Fruit fly (Drosophila melanogaster): Measurements from ENCODE around the gene fd3F.

fd3F gene

DNA sequence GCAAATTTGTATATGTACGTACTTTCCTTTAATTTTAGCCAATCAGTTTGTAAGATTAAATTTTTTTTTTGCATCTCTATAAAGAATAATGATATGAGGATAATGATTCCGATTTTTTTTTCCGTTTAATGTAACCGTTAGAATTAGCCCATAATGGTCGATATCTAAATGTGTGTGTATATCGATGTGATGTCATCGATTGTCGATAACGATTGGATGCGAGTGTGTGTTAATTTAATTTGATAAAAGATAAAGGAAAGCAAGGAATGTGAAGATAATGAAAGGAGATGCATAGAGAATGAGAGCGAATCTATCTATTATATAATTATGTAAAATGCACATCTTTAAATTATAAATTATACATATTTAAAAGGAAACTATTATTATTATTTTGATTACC lies 13.7 kb upstream of the fd3F start (continued):
- TF ChIP-seq CG16813 (GFP tag; IDR thresholded peaks at IDR 0.05; ENCODE audit: partially characterized antibody) (peak; percentile 77), hb (GFP tag; IDR thresholded peaks at IDR 0.05; ENCODE audit: partially characterized antibody) (peak; percentile 67; the same call in 2 of the 3 replicates), Myb (GFP tag; optimal IDR thresholded peaks at IDR 0.05) (peak; percentile 45), amos (GFP tag; IDR thresholded peaks at IDR 0.05; ENCODE audit: partially characterized antibody) (peak; percentile 61; the same call in 1 of the 2 replicates), Sry-δ (GFP tag; optimal IDR thresholded peaks at IDR 0.05) (peak; percentile 8), CG10274 (GFP tag; optimal IDR thresholded peaks at IDR 0.05) (no peak), CG2116 (GFP tag; optimal IDR thresholded peaks at IDR 0.05) (peak; percentile 67), Bgb (GFP tag; IDR thresholded peaks at IDR 0.05; ENCODE audit: partially characterized antibody) (peak; percentile 65), zen2 (GFP tag; IDR thresholded peaks at IDR 0.05; ENCODE audit: partially characterized antibody) (peak; percentile 73; the same call in 2 of the 3 replicates), chinmo (GFP tag; IDR thresholded peaks at IDR 0.05; ENCODE audit: partially characterized antibody) (peak; percentile 59; the same call in 1 of the 4 replicates), slou (GFP tag; optimal IDR thresholded peaks at IDR 0.05) (no peak), HLH4C (GFP tag; IDR thresholded peaks at IDR 0.05; ENCODE audit: partially characterized antibody) (peak; percentile 90), Dll (GFP tag; IDR thresholded peaks at IDR 0.05; ENCODE audit: partially characterized antibody) (peak; percentile 68; the same call in 2 of the 4 replicates), CG7963 (GFP tag; IDR thresholded peaks at IDR 0.05; ENCODE audit: partially characterized antibody) (peak; percentile 88), nerfin-2 (GFP tag; IDR thresholded peaks at IDR 0.05; ENCODE audit: partially characterized antibody) (peak; percentile 86), Doc3 (GFP tag; IDR thresholded peaks at IDR 0.05; ENCODE audit: partially characterized antibody) (peak; percentile 54), Opbp (GFP tag; IDR thresholded peaks at IDR 0.05; ENCODE audit: partially characterized antibody) (peak; percentile 80; the same call in 2 of the 3 replicates), sna (GFP tag; IDR thresholded peaks at IDR 0.05; ENCODE audit: partially characterized antibody) (peak; percentile 70), aop (GFP tag; IDR thresholded peaks at IDR 0.05) (no peak), CG34224 (GFP tag; IDR thresholded peaks at IDR 0.05; ENCODE audit: partially characterized antibody) (peak; percentile 71), E2f2 (GFP tag; IDR thresholded peaks at IDR 0.05) (peak; percentile 48), knrl (GFP tag; IDR thresholded peaks at IDR 0.05; ENCODE audit: partially characterized antibody) (peak; percentile 44; the same call in 1 of the 3 replicates), CG14860 (GFP tag; IDR thresholded peaks at IDR 0.05; ENCODE audit: partially characterized antibody) (peak; percentile 76), NfI (GFP tag; optimal IDR thresholded peaks at IDR 0.05) (no peak), Dref (GFP tag; IDR thresholded peaks at IDR 0.05) (peak; percentile 65)

DNA sequence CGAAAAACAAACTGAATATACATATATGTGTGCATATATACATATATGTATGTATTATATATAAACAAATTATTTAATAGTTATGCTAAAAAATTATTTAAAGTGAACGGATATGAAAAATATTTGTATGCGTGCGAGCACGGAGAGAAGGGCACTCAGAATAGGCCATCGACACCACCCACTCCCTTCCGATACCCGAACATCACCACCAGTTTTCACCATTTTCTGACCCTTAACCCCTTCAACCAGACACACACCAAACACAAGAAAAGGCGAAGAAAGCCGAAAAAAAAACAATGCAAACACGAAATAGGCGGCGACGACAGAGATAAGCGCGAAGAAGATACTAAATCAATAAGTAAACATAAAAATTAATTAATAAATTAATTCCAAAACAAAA lies 12.8 kb upstream of the fd3F start:
- no peak for TF ChIP-seq CG11085 (GFP tag; IDR thresholded peaks at IDR 0.05)
- TF ChIP-seq pros (GFP tag; optimal IDR thresholded peaks at IDR 0.05), result peak; percentile 10
- no peak for TF ChIP-seq CG10267 (tag; optimal IDR thresholded peaks at IDR 0.05)
- TF ChIP-seq Vsx1 (GFP tag; optimal IDR thresholded peaks at IDR 0.05), result no peak
- no peak for TF ChIP-seq trh (GFP tag; optimal IDR thresholded peaks at IDR 0.05)
- peak in 1 of 2 experiments; percentile 86 for TF ChIP-seq Hr78 (GFP tag; optimal IDR thresholded peaks at IDR 0.05)

DNA sequence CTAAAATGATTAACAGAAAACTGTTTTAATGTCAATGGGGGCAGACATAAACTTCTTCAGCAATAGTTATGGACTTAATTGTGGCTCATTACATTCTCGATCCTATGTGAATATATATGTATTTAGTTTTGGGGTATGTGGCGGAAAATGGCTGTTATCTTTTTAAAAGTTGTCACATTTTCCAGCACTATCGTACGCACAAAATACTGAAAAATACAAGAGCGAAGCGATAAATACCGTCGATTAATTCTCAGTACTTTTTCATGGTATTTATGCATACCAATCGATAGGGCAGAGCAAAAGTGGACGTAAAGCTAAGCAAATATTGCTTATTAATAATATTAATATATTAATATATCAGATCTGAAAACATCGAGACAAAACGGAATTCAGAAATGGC lies 12.3 kb upstream of the fd3F start, which contains the start of gene HIP-R:
Gene HIP-R, plus strand, starts transcription at position 201 of the 400 bp plus-strand sequence.
- peak; percentile 37; the same call in 1 of the 2 replicates for TF ChIP-seq CG2129 (GFP tag; IDR thresholded peaks at IDR 0.05; ENCODE audit: partially characterized antibody)
- peak; percentile 3 for TF ChIP-seq Sry-δ (GFP tag; optimal IDR thresholded peaks at IDR 0.05)
- peak; percentile 38; the same call in 2 of the 3 replicates for TF ChIP-seq zen2 (GFP tag; IDR thresholded peaks at IDR 0.05; ENCODE audit: partially characterized antibody)
- peak; percentile 34 for TF ChIP-seq nerfin-2 (GFP tag; IDR thresholded peaks at IDR 0.05; ENCODE audit: partially characterized antibody)
- TF ChIP-seq BEAF-32 (GFP tag; optimal IDR thresholded peaks at IDR 0.05), result peak; percentile 43
- 0 out of 4 replicates have a peak, but pooled peaks have one; percentile 41 for TF ChIP-seq chinmo (GFP tag; IDR thresholded peaks at IDR 0.05; ENCODE audit: partially characterized antibody)
- TF ChIP-seq sna (GFP tag; IDR thresholded peaks at IDR 0.05; ENCODE audit: partially characterized antibody), result peak; percentile 29; the same call in 1 of the 2 replicates
- TF ChIP-seq amos (GFP tag; IDR thresholded peaks at IDR 0.05; ENCODE audit: partially characterized antibody), result peak; percentile 73; the same call in 1 of the 2 replicates
- TF ChIP-seq CG7963 (GFP tag; IDR thresholded peaks at IDR 0.05; ENCODE audit: partially characterized antibody), result peak; percentile 46; the same call in 1 of the 3 replicates
- peak; percentile 6 for TF ChIP-seq pzg (GFP tag; optimal IDR thresholded peaks at IDR 0.05)
- peak; percentile 80; the same call in 2 of the 3 replicates for TF ChIP-seq Opbp (GFP tag; IDR thresholded peaks at IDR 0.05; ENCODE audit: partially characterized antibody)
- peak; percentile 16 for TF ChIP-seq gfzf (GFP tag; optimal IDR thresholded peaks at IDR 0.05)
- peak; percentile 71 for TF ChIP-seq Scr (GFP tag; IDR thresholded peaks at IDR 0.05; ENCODE audit: partially characterized antibody)
- peak; percentile 18 for TF ChIP-seq Med (GFP tag)
- TF ChIP-seq CG14860 (GFP tag; IDR thresholded peaks at IDR 0.05; ENCODE audit: partially characterized antibody), result peak; percentile 57; the same call in 2 of the 3 replicates
- TF ChIP-seq knrl (GFP tag; IDR thresholded peaks at IDR 0.05; ENCODE audit: partially characterized antibody), result peak; percentile 63; the same call in 2 of the 3 replicates
- TF ChIP-seq ato (GFP tag; IDR thresholded peaks at IDR 0.05; ENCODE audit: partially characterized antibody), result peak; percentile 27; the same call in 1 of the 2 replicates
- TF ChIP-seq vnd (GFP tag; IDR thresholded peaks at IDR 0.05; ENCODE audit: partially characterized antibody), result peak; percentile 47; the same call in 1 of the 3 replicates
- TF ChIP-seq CG13287 (GFP tag; IDR thresholded peaks at IDR 0.05; ENCODE audit: partially characterized antibody), result peak; percentile 78
- TF ChIP-seq Dref (GFP tag; IDR thresholded peaks at IDR 0.05), result peak; percentile 64
- peak; percentile 77 for TF ChIP-seq Bgb (GFP tag; IDR thresholded peaks at IDR 0.05; ENCODE audit: partially characterized antibody)
- TF ChIP-seq E2f2 (GFP tag; IDR thresholded peaks at IDR 0.05), result peak; percentile 72

Measured in whole organism, embryonic.